3 worm cellular contexts compared by ENCODE assay signal in the genomic region with DNA sequence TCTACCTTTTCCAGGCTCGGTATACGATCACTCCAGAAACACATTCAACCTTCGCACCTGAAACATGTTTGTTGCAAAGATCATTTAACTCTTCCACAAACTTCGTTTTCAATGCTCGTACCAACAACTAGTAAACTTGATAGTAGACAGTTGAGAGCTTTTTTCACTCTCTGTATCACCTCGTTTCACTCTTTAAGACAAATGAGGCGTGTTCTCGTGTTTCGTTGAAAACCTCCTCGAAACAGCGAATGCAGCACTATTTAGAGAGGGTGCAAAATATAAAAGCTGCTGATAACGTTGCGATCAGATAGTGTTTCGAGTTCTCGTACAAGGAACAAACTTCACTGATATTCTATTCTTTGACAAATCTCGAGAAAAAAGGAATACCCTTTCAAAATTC.
TF ChIP-seq lines count a peak whose summit lies in the region.

A gene (plus strand): TSS at position 301 of the 400 bp plus-strand sequence.

TF ChIP-seq in whole organism, L3 larva, 47 proteins besides CTCF, POLR2A, EP300 and RAD21:
- TF ChIP-seq hmg-11 (tag; optimal IDR thresholded peaks at IDR 0.05; lab: Kevin White, UChicago) (no peak), ztf-11 (tag; optimal IDR thresholded peaks at IDR 0.05; lab: Kevin White, UChicago) (no peak), ama-1 (optimal IDR thresholded peaks at IDR 0.05; lab: Kevin White, UChicago) (no peak), egl-27 (tag; optimal IDR thresholded peaks at IDR 0.05; lab: Kevin White, UChicago) (no peak), nhr-28 (tag; optimal IDR thresholded peaks at IDR 0.05; lab: Kevin White, UChicago) (no peak), nhr-43 (tag; optimal IDR thresholded peaks at IDR 0.05; lab: Kevin White, UChicago; ENCODE audit: poor library complexity, severe bottlenecking) (no peak), pqm-1 (tag; optimal IDR thresholded peaks at IDR 0.05; lab: Kevin White, UChicago) (peak; percentile 15), mml-1 (tag; optimal IDR thresholded peaks at IDR 0.05; lab: Kevin White, UChicago) (no peak), elt-2 (tag; optimal IDR thresholded peaks at IDR 0.05; lab: Kevin White, UChicago) (peak; percentile 61), elt-1 (tag; optimal IDR thresholded peaks at IDR 0.05; lab: Kevin White, UChicago) (no peak), zag-1 (tag; optimal IDR thresholded peaks at IDR 0.05; lab: Kevin White, UChicago) (no peak), ZK546.5 (tag; optimal IDR thresholded peaks at IDR 0.05; lab: Kevin White, UChicago) (no peak), nhr-12 (tag; optimal IDR thresholded peaks at IDR 0.05; lab: Kevin White, UChicago) (no peak), lsy-12 (tag; optimal IDR thresholded peaks at IDR 0.05; lab: Kevin White, UChicago) (no peak), ceh-28 (tag; optimal IDR thresholded peaks at IDR 0.05; lab: Kevin White, UChicago) (no peak), unc-62 (GFP tag; optimal IDR thresholded peaks at IDR 0.05; lab: Kevin White, UChicago) (no peak)

TF ChIP-seq in whole organism, L4 larva, 104 proteins besides CTCF, POLR2A, EP300 and RAD21:
- TF ChIP-seq ctbp-1 (GFP tag; IDR thresholded peaks at IDR 0.05; lab: Robert Waterston, UW) (no peak), ceh-28 (tag; optimal IDR thresholded peaks at IDR 0.05; lab: Kevin White, UChicago) (no peak), F44E2.7 (GFP tag; IDR thresholded peaks at IDR 0.05; lab: Robert Waterston, UW) (no peak), lin-29 (GFP tag; IDR thresholded peaks at IDR 0.05; lab: Robert Waterston, UW) (no peak), hlh-11 (tag; optimal IDR thresholded peaks at IDR 0.05; lab: Kevin White, UChicago) (peak; percentile 34), unc-39 (tag; optimal IDR thresholded peaks at IDR 0.05; lab: Kevin White, UChicago) (no peak), F49E8.2 (tag; optimal IDR thresholded peaks at IDR 0.05; lab: Kevin White, UChicago; ENCODE audit: borderline replicate concordance) (no peak), daf-16 (GFP tag; optimal IDR thresholded peaks at IDR 0.05; lab: Kevin White, UChicago) (no peak), daf-16 (tag; optimal IDR thresholded peaks at IDR 0.05; lab: Kevin White, UChicago) (peak; percentile 8), attf-4 (tag; optimal IDR thresholded peaks at IDR 0.05; lab: Kevin White, UChicago) (no peak), R02D3.7 (tag; optimal IDR thresholded peaks at IDR 0.05; lab: Kevin White, UChicago) (no peak), ZK337.2 (GFP tag; IDR thresholded peaks at IDR 0.05; lab: Robert Waterston, UW) (no peak), nhr-25 (tag; optimal IDR thresholded peaks at IDR 0.05; lab: Kevin White, UChicago; ENCODE audit: borderline replicate concordance, insufficient read depth) (no peak), nhr-6 (tag; optimal IDR thresholded peaks at IDR 0.05; lab: Kevin White, UChicago) (no peak), F10B5.3 (tag; optimal IDR thresholded peaks at IDR 0.05; lab: Kevin White, UChicago) (no peak), dmd-6 (GFP tag; IDR thresholded peaks at IDR 0.05; lab: Robert Waterston, UW) (0 out of 2 replicates have a peak, but pooled peaks have one; percentile 17)

TF ChIP-seq in whole organism, young adult, 124 proteins besides CTCF, POLR2A, EP300 and RAD21:
- TF ChIP-seq nhr-80 (tag; optimal IDR thresholded peaks at IDR 0.05; lab: Kevin White, UChicago), result peak; percentile 24
- no peak for TF ChIP-seq unc-62 (GFP tag; optimal IDR thresholded peaks at IDR 0.05; lab: Kevin White, UChicago)
